Fruit fly (Drosophila melanogaster): Measurements from ENCODE around the gene Saf-B.

The Saf-B gene

DNA sequence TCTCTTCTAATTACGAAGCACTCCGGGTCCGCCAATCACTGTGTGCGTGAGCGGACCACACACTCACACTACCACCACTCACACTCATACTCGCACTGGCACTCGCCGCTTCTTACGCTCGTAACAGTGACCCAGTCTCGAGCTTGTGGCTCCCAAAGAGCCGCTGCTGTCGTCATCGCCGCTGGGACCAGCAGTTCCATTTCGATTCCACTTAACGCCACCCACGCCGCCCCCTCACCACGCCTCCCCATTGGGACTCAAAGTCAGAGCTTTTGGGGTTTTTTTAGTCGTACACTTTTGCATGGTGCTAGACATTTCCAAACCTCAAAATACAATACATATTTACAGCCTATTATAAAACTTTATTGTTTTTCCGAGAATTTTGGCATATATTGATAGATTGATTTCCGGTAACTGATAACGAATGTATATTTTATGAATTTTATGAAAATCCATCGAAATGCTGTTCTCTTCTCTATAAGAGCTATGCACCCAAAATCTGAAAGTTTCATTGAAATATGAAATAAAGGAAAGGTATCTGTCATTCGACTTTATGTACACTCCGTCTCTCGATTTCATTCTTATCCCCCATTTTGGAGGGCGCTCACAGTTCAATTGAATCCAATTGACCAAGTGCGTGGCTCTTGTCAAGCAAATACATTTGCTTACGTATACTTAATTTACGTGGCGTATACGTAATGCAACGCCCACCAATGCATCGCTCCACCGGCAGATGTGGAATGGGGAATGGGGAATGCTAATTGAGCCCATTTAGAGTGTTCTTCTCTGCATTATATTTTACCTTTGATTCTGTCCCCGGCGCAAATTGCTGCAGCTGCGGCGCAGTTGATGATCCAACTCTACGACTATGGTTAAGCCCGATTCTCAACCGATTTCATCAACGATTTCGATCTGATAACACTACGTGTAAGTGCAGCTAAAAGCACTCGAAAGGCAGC, 45.7 kb upstream of the Saf-B start, which contains the start of gene CG42331:
Gene CG42331, plus strand, starts transcription at position 909 of the 959 bp plus-strand sequence.
- TF ChIP-seq pad (GFP tag; optimal IDR thresholded peaks at IDR 0.05) = no peak
- TF ChIP-seq CG5204 (GFP tag; optimal IDR thresholded peaks at IDR 0.05) = no peak
- no peak for TF ChIP-seq kay (GFP tag; ENCODE audit: borderline replicate concordance)
- no peak for TF ChIP-seq toe (GFP tag; optimal IDR thresholded peaks at IDR 0.05)
- TF ChIP-seq bab1 (GFP tag; optimal IDR thresholded peaks at IDR 0.05) = no peak
- TF ChIP-seq Clk (GFP tag; optimal IDR thresholded peaks at IDR 0.05) = no peak
- no peak for TF ChIP-seq ovo (GFP tag; optimal IDR thresholded peaks at IDR 0.05)
- TF ChIP-seq Crg-1 (GFP tag; optimal IDR thresholded peaks at IDR 0.05) = no peak
- no peak for TF ChIP-seq CG7045 (GFP tag; optimal IDR thresholded peaks at IDR 0.05)
- TF ChIP-seq CG11617 (GFP tag; optimal IDR thresholded peaks at IDR 0.05) = no peak
- TF ChIP-seq CG14711 (tag; optimal IDR thresholded peaks at IDR 0.05) = no peak
- TF ChIP-seq Mnt (GFP tag; optimal IDR thresholded peaks at IDR 0.05) = no peak
- no peak for TF ChIP-seq Hr96 (GFP tag; optimal IDR thresholded peaks at IDR 0.05)
- TF ChIP-seq tj (GFP tag; optimal IDR thresholded peaks at IDR 0.05) = no peak
- peak; percentile 50 for TF ChIP-seq CG33017 (tag; optimal IDR thresholded peaks at IDR 0.05)
- peak; percentile 20 for TF ChIP-seq CG12768 (GFP tag; optimal IDR thresholded peaks at IDR 0.05)

DNA sequence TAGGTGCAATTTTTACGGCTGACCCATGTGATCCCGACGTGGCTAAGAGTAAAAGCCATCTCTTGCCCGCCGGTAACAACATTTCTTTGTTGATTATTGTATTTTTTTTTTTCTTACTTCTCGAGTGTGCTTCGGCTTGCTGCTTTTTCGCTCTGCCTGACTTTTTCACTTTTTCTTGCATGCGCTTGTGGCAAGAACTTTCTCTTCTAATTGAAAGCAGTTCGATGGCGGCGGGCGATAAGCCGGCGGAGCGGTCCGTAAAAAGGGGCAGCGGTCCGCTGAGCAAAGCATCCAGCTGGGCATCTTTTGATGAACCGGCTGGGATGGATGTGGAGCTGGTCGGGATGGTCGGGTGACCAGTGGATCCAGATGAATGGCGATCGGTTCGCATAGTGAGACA, 44.2 kb upstream of the Saf-B start:
- TF ChIP-seq bab1 (GFP tag; optimal IDR thresholded peaks at IDR 0.05) (no peak), Crg-1 (GFP tag; optimal IDR thresholded peaks at IDR 0.05) (no peak), cic (GFP tag; optimal IDR thresholded peaks at IDR 0.05) (no peak), CG7101 (tag; optimal IDR thresholded peaks at IDR 0.05) (no peak), cnc (optimal IDR thresholded peaks at IDR 0.05) (no peak), kay (GFP tag; ENCODE audit: borderline replicate concordance) (no peak), CG14711 (tag; optimal IDR thresholded peaks at IDR 0.05) (no peak), CG11617 (GFP tag; optimal IDR thresholded peaks at IDR 0.05) (no peak), CG1620 (GFP tag; optimal IDR thresholded peaks at IDR 0.05) (no peak), toe (GFP tag; optimal IDR thresholded peaks at IDR 0.05) (no peak)

DNA sequence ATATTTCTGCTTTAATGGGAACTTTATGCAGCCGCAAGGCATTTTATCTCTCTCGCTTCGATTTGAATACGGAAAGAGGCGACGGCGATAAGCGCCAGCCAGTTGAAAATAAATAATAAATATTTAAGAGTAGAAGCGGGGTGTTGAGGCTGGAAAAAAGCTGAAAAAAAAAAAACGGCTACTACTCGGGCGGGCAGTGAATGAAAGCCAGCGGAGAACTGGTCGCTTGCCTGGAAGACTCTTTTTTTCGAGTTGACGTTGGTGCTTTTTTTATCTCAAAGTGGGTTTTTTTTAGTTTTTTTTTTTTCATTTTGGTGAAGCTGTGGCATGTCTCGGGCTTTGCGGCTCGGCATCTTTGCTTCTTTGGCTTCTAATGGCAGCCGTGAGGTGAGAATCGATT, 43.8 kb upstream of the Saf-B start:
- TF ChIP-seq CG33017 (tag; optimal IDR thresholded peaks at IDR 0.05) (no peak), bab1 (GFP tag; optimal IDR thresholded peaks at IDR 0.05) (no peak), cic (GFP tag; optimal IDR thresholded peaks at IDR 0.05) (no peak), cnc (optimal IDR thresholded peaks at IDR 0.05) (no peak), CG7101 (tag; optimal IDR thresholded peaks at IDR 0.05) (no peak), CG5204 (GFP tag; optimal IDR thresholded peaks at IDR 0.05) (no peak), CG11617 (GFP tag; optimal IDR thresholded peaks at IDR 0.05) (no peak), Crg-1 (GFP tag; optimal IDR thresholded peaks at IDR 0.05) (no peak), CG12768 (GFP tag; optimal IDR thresholded peaks at IDR 0.05) (no peak), pad (GFP tag; optimal IDR thresholded peaks at IDR 0.05) (no peak), Clk (GFP tag; optimal IDR thresholded peaks at IDR 0.05) (no peak)

DNA sequence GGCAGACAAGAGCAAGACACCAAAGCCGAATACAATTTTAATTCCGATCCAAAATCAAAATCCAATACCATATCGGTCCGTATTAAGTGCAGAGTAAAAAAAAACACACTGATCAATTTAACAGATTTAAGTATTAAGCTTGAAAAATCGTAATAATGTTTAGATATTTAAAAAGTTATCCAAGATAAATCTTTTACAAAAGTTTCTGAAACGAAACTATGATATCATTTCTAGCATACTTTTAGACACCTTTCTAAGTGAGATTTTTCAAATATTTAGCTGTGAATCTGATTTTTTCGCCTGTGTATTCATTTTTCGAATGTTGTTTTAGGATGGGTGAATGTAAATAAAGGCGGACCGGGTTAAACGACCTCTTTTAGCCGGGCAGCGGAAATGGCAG, 40.2 kb upstream of the Saf-B start:
- TF ChIP-seq Crg-1 (GFP tag; optimal IDR thresholded peaks at IDR 0.05) = no peak
- TF ChIP-seq CG14711 (tag; optimal IDR thresholded peaks at IDR 0.05) = no peak
- TF ChIP-seq CG33017 (tag; optimal IDR thresholded peaks at IDR 0.05) = no peak
- TF ChIP-seq CG5204 (GFP tag; optimal IDR thresholded peaks at IDR 0.05) = no peak
- TF ChIP-seq pad (GFP tag; optimal IDR thresholded peaks at IDR 0.05) = no peak
- no peak for TF ChIP-seq tj (GFP tag; optimal IDR thresholded peaks at IDR 0.05)
- TF ChIP-seq ovo (GFP tag; optimal IDR thresholded peaks at IDR 0.05) = no peak
- no peak for TF ChIP-seq kay (GFP tag; ENCODE audit: borderline replicate concordance)
- no peak for TF ChIP-seq cic (GFP tag; optimal IDR thresholded peaks at IDR 0.05)

DNA sequence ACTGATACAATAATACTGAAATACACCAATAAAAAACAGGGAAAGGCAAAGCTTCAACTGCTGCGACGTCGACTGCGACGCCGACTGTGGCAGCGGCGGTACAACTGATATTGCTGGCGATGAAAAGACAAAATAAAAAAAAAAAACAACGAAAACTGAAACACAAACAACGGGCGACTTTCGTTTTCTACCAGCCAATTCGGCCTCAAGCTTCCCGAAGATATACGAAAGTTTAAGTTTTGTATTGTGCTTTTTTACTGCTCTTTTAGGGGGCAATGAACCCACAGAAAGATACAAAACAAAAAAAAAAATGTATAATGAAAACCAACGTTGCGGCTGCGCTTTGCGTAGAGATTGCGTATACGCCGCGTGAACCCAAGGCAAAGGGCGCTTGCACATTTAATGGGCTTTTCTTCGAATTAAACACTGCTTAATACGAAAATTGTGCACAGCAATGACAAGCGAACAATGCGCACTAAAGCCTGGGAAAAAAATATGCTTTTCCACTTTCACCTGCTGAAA, 39.0 kb upstream of the Saf-B start:
- no peak for TF ChIP-seq tj (GFP tag; optimal IDR thresholded peaks at IDR 0.05)

DNA sequence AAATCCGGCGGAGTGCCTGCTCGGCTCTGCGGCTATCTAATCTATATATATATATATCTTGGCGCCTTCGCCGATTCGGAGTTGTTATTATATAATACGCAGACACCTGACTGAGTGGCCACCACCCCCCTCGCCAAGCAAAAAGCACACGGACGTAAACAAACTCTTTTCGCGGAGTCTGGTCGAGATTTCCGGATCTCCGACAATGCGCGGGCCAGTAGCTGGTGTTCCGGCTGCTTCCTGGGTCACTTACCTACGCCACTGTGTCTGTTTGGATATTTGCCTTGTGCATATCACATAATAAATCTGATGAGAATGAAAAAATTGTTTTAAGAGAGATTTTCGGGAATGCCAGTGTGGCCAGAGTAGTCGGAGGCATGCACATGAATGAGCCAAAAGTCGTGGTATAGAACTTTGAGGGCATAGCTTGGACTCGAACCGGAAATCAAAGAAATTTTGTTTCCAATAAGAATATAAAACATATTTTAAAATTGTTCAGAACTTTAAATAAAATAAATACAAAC, 30.2 kb upstream of the Saf-B start, which contains the start of gene CG5805:
Gene CG5805, minus strand, starts transcription at position 380 of the 524 bp plus-strand sequence.
- TF ChIP-seq Clk (GFP tag; optimal IDR thresholded peaks at IDR 0.05) (peak; percentile 28), CG7045 (GFP tag; optimal IDR thresholded peaks at IDR 0.05) (peak; percentile 88), kay (GFP tag; ENCODE audit: borderline replicate concordance) (no peak), bab1 (GFP tag; optimal IDR thresholded peaks at IDR 0.05) (peak; percentile 72), CG1620 (GFP tag; optimal IDR thresholded peaks at IDR 0.05) (peak; percentile 74), ovo (GFP tag; optimal IDR thresholded peaks at IDR 0.05) (peak; percentile 52), CG33017 (tag; optimal IDR thresholded peaks at IDR 0.05) (peak; percentile 51), CG5204 (GFP tag; optimal IDR thresholded peaks at IDR 0.05) (peak; percentile 65), toe (GFP tag; optimal IDR thresholded peaks at IDR 0.05) (peak; percentile 84), Crg-1 (GFP tag; optimal IDR thresholded peaks at IDR 0.05) (peak; percentile 73), CG7101 (tag; optimal IDR thresholded peaks at IDR 0.05) (peak; percentile 67), cic (GFP tag; optimal IDR thresholded peaks at IDR 0.05) (peak; percentile 11), CG14711 (tag; optimal IDR thresholded peaks at IDR 0.05) (peak; percentile 61), Hr96 (GFP tag; optimal IDR thresholded peaks at IDR 0.05) (peak; percentile 67), CG12768 (GFP tag; optimal IDR thresholded peaks at IDR 0.05) (peak; percentile 64), CG11617 (GFP tag; optimal IDR thresholded peaks at IDR 0.05) (peak; percentile 78), Mnt (GFP tag; optimal IDR thresholded peaks at IDR 0.05) (peak; percentile 69), tj (GFP tag; optimal IDR thresholded peaks at IDR 0.05) (peak; percentile 47), pad (GFP tag; optimal IDR thresholded peaks at IDR 0.05) (peak; percentile 65), cnc (optimal IDR thresholded peaks at IDR 0.05) (no peak)
